Fruit fly (Drosophila melanogaster) whole organism, embryonic: ENCODE results near the gene CG42240.
A peak's percentile ranks its signal among the peaks of the same experiment; 100 is the strongest.

ENCODE experiments used
- Bgb ChIP-seq: fragments of 200-800 bp; sonication (Bioruptor generic); IDR thresholded peaks from 2 replicates; pipeline ENCODE4 v1.3.6; 2022; ENCODE audit warnings: missing biosample characterization, missing genetic modification characterization; ENCODE audit not compliant: partially characterized antibody
- CG1024 ChIP-seq: fragments of 200-800 bp; sonication (Bioruptor generic); IDR thresholded peaks from 2 replicates; pipeline ENCODE4 v1.3.6; 2022; ENCODE audit warnings: missing biosample characterization, missing genetic modification characterization
- CG10366 ChIP-seq: fragments of 200-800 bp; sonication (Bioruptor generic); IDR thresholded peaks from 2 replicates; pipeline ENCODE4 v1.3.6; 2022; ENCODE audit warnings: missing biosample characterization, missing genetic modification characterization
- CG10959 ChIP-seq: fragments of 200-800 bp; sonication (Bioruptor generic); IDR thresholded peaks from 2 replicates; pipeline ENCODE4 v1.3.6; 2022; ENCODE audit warnings: missing biosample characterization, missing genetic modification characterization
- CG11093 ChIP-seq: fragments of 200-800 bp; sonication (Bioruptor generic); IDR thresholded peaks from 3 replicates; pipeline ENCODE4 v1.3.6; 2022; ENCODE audit warnings: missing biosample characterization, missing genetic modification characterization
- CG12659 ChIP-seq: fragments of 200-800 bp; sonication (Bioruptor generic); optimal IDR thresholded peaks from 3 replicates; lab custom pipeline; 2017; ENCODE audit warnings: mild to moderate bottlenecking, missing biosample characterization, missing genetic modification reagents, missing genetic modification characterization
- CG14965 ChIP-seq: fragments of 200-800 bp; sonication (Bioruptor generic); optimal IDR thresholded peaks from 2 replicates; lab custom pipeline; 2016; ENCODE audit warnings: missing biosample characterization, missing genetic modification characterization, borderline replicate concordance
- CG15011 ChIP-seq: fragments of 200-800 bp; sonication (Bioruptor generic); optimal IDR thresholded peaks from 3 replicates; lab custom pipeline; 2018; ENCODE audit warnings: missing biosample characterization, mild to moderate bottlenecking, missing genetic modification characterization
- CG16779 ChIP-seq: fragments of 200-800 bp; sonication (Bioruptor generic); IDR thresholded peaks from 2 replicates; pipeline ENCODE4 v1.3.6; 2022; ENCODE audit warnings: missing biosample characterization, missing genetic modification characterization
- CG17186 ChIP-seq: fragments of 200-800 bp; sonication (Bioruptor generic); optimal IDR thresholded peaks from 3 replicates; lab custom pipeline; 2017; ENCODE audit warnings: missing biosample characterization, missing genetic modification reagents, missing genetic modification characterization
- CG18476 ChIP-seq: fragments of 200-800 bp; sonication (Bioruptor generic); optimal IDR thresholded peaks from 2 replicates; lab custom pipeline; 2016; ENCODE audit warnings: missing biosample characterization, mild to moderate bottlenecking, missing genetic modification characterization
- CG2129 ChIP-seq: fragments of 200-800 bp; sonication (Bioruptor generic); IDR thresholded peaks from 2 replicates; pipeline ENCODE4 v1.3.6; 2022; ENCODE audit warnings: missing biosample characterization, missing genetic modification characterization; ENCODE audit not compliant: partially characterized antibody
- CG2202 ChIP-seq: fragments of 200-800 bp; sonication (Bioruptor generic); optimal IDR thresholded peaks from 2 replicates; lab custom pipeline; 2018; ENCODE audit warnings: missing biosample characterization, mild to moderate bottlenecking, missing genetic modification characterization
- CG31441 ChIP-seq: fragments of 200-800 bp; sonication (Bioruptor generic); IDR thresholded peaks from 2 replicates; pipeline ENCODE4 v1.3.6; 2022; ENCODE audit warnings: missing biosample characterization, missing genetic modification characterization
- CG3281 ChIP-seq: fragments of 200-800 bp; sonication (Bioruptor generic); optimal IDR thresholded peaks from 3 replicates; lab custom pipeline; 2017; ENCODE audit warnings: missing biosample characterization, mild to moderate bottlenecking, missing genetic modification characterization
- CG34224 ChIP-seq: fragments of 200-800 bp; sonication (Bioruptor generic); IDR thresholded peaks from 3 replicates; pipeline ENCODE4 v1.3.6; 2022; ENCODE audit warnings: missing biosample characterization, missing genetic modification characterization; ENCODE audit not compliant: partially characterized antibody
- CG4328 ChIP-seq: fragments of 200-800 bp; sonication (Bioruptor generic); optimal IDR thresholded peaks from 3 replicates; lab custom pipeline; 2017; ENCODE audit warnings: missing biosample characterization, missing genetic modification reagents, missing genetic modification characterization
- CG7839 ChIP-seq: fragments of 200-800 bp; sonication (Bioruptor generic); optimal IDR thresholded peaks from 3 replicates; lab custom pipeline; 2018; ENCODE audit warnings: missing biosample characterization, mild to moderate bottlenecking, missing genetic modification characterization, moderate library complexity
- CG8765 ChIP-seq: fragments of 200-800 bp; sonication (Bioruptor generic); IDR thresholded peaks from 2 replicates; pipeline ENCODE4 v1.3.6; 2022; ENCODE audit warnings: missing biosample characterization, missing genetic modification characterization
- CoRest ChIP-seq: fragments of 200-800 bp; sonication (Bioruptor generic); optimal IDR thresholded peaks from 3 replicates; lab custom pipeline; 2018; ENCODE audit warnings: missing biosample characterization, mild to moderate bottlenecking, missing genetic modification characterization, moderate library complexity
- Deaf1 ChIP-seq: fragments of 200-800 bp; optimal IDR thresholded peaks from 3 replicates; lab custom pipeline; 2019; ENCODE audit warnings: missing biosample characterization, mild to moderate bottlenecking, missing genetic modification characterization, moderate library complexity
- Dll ChIP-seq: fragments of 200-800 bp; sonication (Bioruptor generic); IDR thresholded peaks from 4 replicates; pipeline ENCODE4 v1.3.6; 2022; ENCODE audit warnings: missing biosample characterization, missing genetic modification characterization; ENCODE audit not compliant: partially characterized antibody
- Doc2 ChIP-seq: fragments of 200-800 bp; sonication (Bioruptor generic); IDR thresholded peaks from 2 replicates; pipeline ENCODE4 v1.3.6; 2022; ENCODE audit warnings: missing biosample characterization, missing genetic modification characterization
- HHEX ChIP-seq: fragments of 200-800 bp; sonication (Bioruptor generic); optimal IDR thresholded peaks from 3 replicates; lab custom pipeline; 2017; ENCODE audit warnings: missing biosample characterization, mild to moderate bottlenecking, missing genetic modification characterization, missing genetic modification reagents
- Lhr ChIP-seq: fragments of 200-800 bp; sonication (Bioruptor generic); optimal IDR thresholded peaks from 3 replicates; lab custom pipeline; 2017; ENCODE audit warnings: mild to moderate bottlenecking, missing biosample characterization, missing genetic modification reagents, missing genetic modification characterization
- Med ChIP-seq: fragments of 200-800 bp; sonication (Bioruptor generic); peaks from one replicate; lab custom pipeline; 2016; ENCODE audit warnings: missing biosample characterization, missing genetic modification characterization, mild to moderate bottlenecking, inconsistent platforms, moderate library complexity
- Myb ChIP-seq: fragments of 200-800 bp; sonication (Bioruptor generic); optimal IDR thresholded peaks from 2 replicates; lab custom pipeline; 2016; ENCODE audit warnings: missing biosample characterization, missing genetic modification characterization
- Nf-YC ChIP-seq: fragments of 200-800 bp; optimal IDR thresholded peaks from 3 replicates; lab custom pipeline; 2019; ENCODE audit warnings: missing biosample characterization, mild to moderate bottlenecking, missing genetic modification characterization, moderate library complexity
- Oaz ChIP-seq: fragments of 200-800 bp; sonication (Bioruptor generic); IDR thresholded peaks from 2 replicates; pipeline ENCODE4 v1.3.6; 2022; ENCODE audit warnings: missing biosample characterization, missing genetic modification characterization
- Sry-δ ChIP-seq: fragments of 200-800 bp; sonication (Bioruptor generic); optimal IDR thresholded peaks from 2 replicates; lab custom pipeline; 2016; ENCODE audit warnings: missing biosample characterization, missing genetic modification characterization
- YL-1 ChIP-seq: fragments of 200-800 bp; sonication (Bioruptor generic); optimal IDR thresholded peaks from 3 replicates; lab custom pipeline; 2017; ENCODE audit warnings: missing biosample characterization, mild to moderate bottlenecking, missing genetic modification characterization
- abd-A ChIP-seq: fragments of 200-800 bp; sonication (Bioruptor generic); optimal IDR thresholded peaks from 3 replicates; lab custom pipeline; 2019; ENCODE audit warnings: missing biosample characterization, mild to moderate bottlenecking, missing genetic modification characterization, moderate library complexity
- ap ChIP-seq: fragments of 200-800 bp; sonication (Bioruptor generic); IDR thresholded peaks from 2 replicates; pipeline ENCODE4 v1.3.6; 2022; ENCODE audit warnings: missing biosample characterization, missing genetic modification characterization
- bigmax ChIP-seq: fragments of 200-800 bp; sonication (Bioruptor generic); optimal IDR thresholded peaks from 2 replicates; lab custom pipeline; 2018; ENCODE audit warnings: missing biosample characterization, mild to moderate bottlenecking, missing genetic modification characterization
- chif ChIP-seq, 2 experiments: fragments of 200-800 bp; sonication (Bioruptor generic); optimal IDR thresholded peaks; 3 replicates each; lab custom pipeline; 2016; ENCODE audit warnings: missing biosample characterization in 2 of 2, missing genetic modification characterization in 2 of 2
- disco-r ChIP-seq: fragments of 200-800 bp; sonication (Bioruptor generic); optimal IDR thresholded peaks from 2 replicates; lab custom pipeline; 2016; ENCODE audit warnings: missing biosample characterization, missing genetic modification characterization
- h ChIP-seq: fragments of >200 bp; optimal IDR thresholded peaks from 2 replicates; lab custom pipeline; 2017
- hkb ChIP-seq, 2 experiments: fragments of 200-800 bp in 1 of 2; fragments of >200 bp in 1 of 2; sonication (Bioruptor generic) in 1 of 2; IDR thresholded peaks in 1 of 2; optimal IDR thresholded peaks in 1 of 2; 2 replicates each; pipeline versions ENCODE4 v1.3.6 to Lab custom; 2017 to 2022; ENCODE audit warnings: missing biosample characterization in 1 of 2, missing genetic modification characterization in 1 of 2
- inv ChIP-seq: fragments of 200-800 bp; sonication (Bioruptor generic); IDR thresholded peaks from 2 replicates; pipeline ENCODE4 v1.3.6; 2022; ENCODE audit warnings: missing biosample characterization, missing genetic modification characterization; ENCODE audit not compliant: partially characterized antibody
- lmd ChIP-seq: fragments of 200-800 bp; sonication (Bioruptor generic); IDR thresholded peaks from 2 replicates; pipeline ENCODE4 v1.3.6; 2022; ENCODE audit warnings: missing biosample characterization, missing genetic modification characterization
- nerfin-1 ChIP-seq: fragments of 200-800 bp; sonication (Bioruptor generic); optimal IDR thresholded peaks from 3 replicates; lab custom pipeline; 2019; ENCODE audit warnings: missing biosample characterization, mild to moderate bottlenecking, missing genetic modification characterization, moderate library complexity
- nerfin-2 ChIP-seq: fragments of 200-800 bp; sonication (Bioruptor generic); IDR thresholded peaks from 2 replicates; pipeline ENCODE4 v1.3.6; 2022; ENCODE audit warnings: missing biosample characterization, missing genetic modification characterization; ENCODE audit not compliant: partially characterized antibody
- org-1 ChIP-seq: fragments of 200-800 bp; sonication (Bioruptor generic); optimal IDR thresholded peaks from 2 replicates; lab custom pipeline; 2017; ENCODE audit warnings: missing biosample characterization, missing genetic modification characterization
- pzg ChIP-seq: fragments of 200-800 bp; sonication (Bioruptor generic); optimal IDR thresholded peaks from 3 replicates; lab custom pipeline; 2018; ENCODE audit warnings: missing biosample characterization, mild to moderate bottlenecking, missing genetic modification characterization, moderate library complexity
- ro ChIP-seq: fragments of 200-800 bp; sonication (Bioruptor generic); IDR thresholded peaks from 2 replicates; pipeline ENCODE4 v1.3.6; 2022; ENCODE audit warnings: missing biosample characterization, missing genetic modification characterization
- sens ChIP-seq: fragments of 200-800 bp; sonication (Bioruptor generic); peaks from one replicate; lab custom pipeline; 2016; ENCODE audit warnings: missing biosample characterization, missing genetic modification characterization
- sisA ChIP-seq: fragments of 200-800 bp; sonication (Bioruptor generic); IDR thresholded peaks from 2 replicates; pipeline ENCODE4 v1.3.6; 2022; ENCODE audit warnings: missing biosample characterization, missing genetic modification characterization
- sna ChIP-seq: fragments of 200-800 bp; sonication (Bioruptor generic); IDR thresholded peaks from 2 replicates; pipeline ENCODE4 v1.3.6; 2022; ENCODE audit warnings: missing biosample characterization, missing genetic modification characterization; ENCODE audit not compliant: partially characterized antibody
- stwl ChIP-seq: fragments of 200-800 bp; sonication (Bioruptor generic); optimal IDR thresholded peaks from 3 replicates; lab custom pipeline; 2018; ENCODE audit warnings: missing biosample characterization, mild to moderate bottlenecking, missing genetic modification characterization, moderate library complexity
- vvl ChIP-seq: fragments of 200-800 bp; sonication (Bioruptor generic); IDR thresholded peaks from 2 replicates; pipeline ENCODE4 v1.3.6; 2022; ENCODE audit warnings: missing biosample characterization, missing genetic modification characterization

Gene CG42240

DNA sequence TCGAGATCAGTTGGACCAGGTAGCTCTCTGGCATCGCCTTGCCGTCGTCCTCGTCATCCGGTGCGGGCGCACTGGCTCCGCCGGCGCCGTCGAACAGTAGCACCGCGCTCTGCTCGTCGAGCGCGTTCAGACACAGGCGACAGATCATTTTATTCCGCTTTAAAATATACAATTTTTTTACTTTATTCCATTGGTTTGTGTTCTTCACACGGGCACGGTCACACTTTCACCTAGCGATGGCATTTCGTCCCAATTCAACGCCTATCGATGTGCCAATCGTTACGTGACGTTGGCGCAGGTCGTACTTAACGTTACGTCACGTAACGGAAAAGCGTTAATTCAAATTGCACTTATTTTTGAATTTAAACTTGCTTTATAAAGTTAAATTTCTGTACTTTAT, 29.6 kb upstream of the CG42240 start, which contains the start of gene CG12219 (continued):
- peak; percentile 23; the same call in 1 of the 2 replicates for TF ChIP-seq vvl
- no peak for TF ChIP-seq CG31441 (GFP tag; lab: Robert Waterston, UW)
- TF ChIP-seq Sry-δ (GFP tag; lab: Kevin White, UChicago): peak; percentile 86
- no peak for TF ChIP-seq CG14965
- TF ChIP-seq CG1024 (GFP tag; lab: Robert Waterston, UW): no peak
- no peak for TF ChIP-seq CG8765 (GFP tag; lab: Robert Waterston, UW)
- TF ChIP-seq Oaz (GFP tag; lab: Robert Waterston, UW): no peak
- peak; percentile 73 for TF ChIP-seq CG34224 (GFP tag; lab: Robert Waterston, UW)
- TF ChIP-seq CG10366 (GFP tag; lab: Robert Waterston, UW): no peak
- no peak for TF ChIP-seq chif (GFP tag; optimal IDR thresholded peaks at IDR 0.05; lab: Kevin White, UChicago)
- 0 out of 2 replicates have a peak, but pooled peaks have one; percentile 22 for TF ChIP-seq nerfin-2 (GFP tag; lab: Robert Waterston, UW)
- peak; percentile 91 for TF ChIP-seq Myb (GFP tag; lab: Kevin White, UChicago)
- no peak for TF ChIP-seq CG11093
- TF ChIP-seq Med (GFP tag; lab: Kevin White, UChicago): peak; percentile 64
- TF ChIP-seq Deaf1 (tag; lab: Kevin White, UChicago): no peak
- no peak for TF ChIP-seq nerfin-1
- TF ChIP-seq disco-r: no peak
- peak; percentile 20 for TF ChIP-seq CG17186 (GFP tag; lab: Kevin White, UChicago)
- TF ChIP-seq CG10959 (GFP tag; lab: Robert Waterston, UW): no peak
- peak; percentile 7 for TF ChIP-seq CoRest
- no peak for TF ChIP-seq org-1
- TF ChIP-seq sna: peak; percentile 48
- TF ChIP-seq lmd: no peak
- peak; percentile 75 for TF ChIP-seq Dll (GFP tag; lab: Robert Waterston, UW)
- TF ChIP-seq pzg: peak; percentile 72
- TF ChIP-seq CG18476 (GFP tag; lab: Kevin White, UChicago): no peak
- TF ChIP-seq CG16779: no peak
- peak; percentile 60 for TF ChIP-seq Bgb (GFP tag; lab: Robert Waterston, UW)
- TF ChIP-seq CG4328 (GFP tag; lab: Kevin White, UChicago): no peak
- no peak for TF ChIP-seq abd-A (tag; lab: Kevin White, UChicago)
- peak; percentile 27; the same call in 1 of the 2 replicates for TF ChIP-seq CG2129 (GFP tag; lab: Robert Waterston, UW)
- no peak for TF ChIP-seq CG15011 (GFP tag; lab: Kevin White, UChicago)
- TF ChIP-seq hkb (optimal IDR thresholded peaks at IDR 0.05; lab: Kevin White, UChicago): no peak
- no peak for TF ChIP-seq hkb (GFP tag; IDR thresholded peaks at IDR 0.05; lab: Robert Waterston, UW)
- TF ChIP-seq inv: peak; percentile 44; the same call in 1 of the 2 replicates
- TF ChIP-seq CG3281 (GFP tag; lab: Kevin White, UChicago): no peak
- TF ChIP-seq h (lab: Kevin White, UChicago): no peak
- TF ChIP-seq CG12659 (GFP tag; lab: Kevin White, UChicago): peak; percentile 20
- no peak for TF ChIP-seq sisA (GFP tag; lab: Robert Waterston, UW)
- TF ChIP-seq stwl (tag; lab: Kevin White, UChicago): peak; percentile 74
- TF ChIP-seq Lhr (GFP tag; lab: Kevin White, UChicago): peak; percentile 5
- TF ChIP-seq ro (GFP tag; lab: Robert Waterston, UW): no peak
- no peak for TF ChIP-seq CG7839
- TF ChIP-seq YL-1: peak; percentile 59
- TF ChIP-seq Doc2 (GFP tag; lab: Robert Waterston, UW): no peak
- no peak for TF ChIP-seq ap (GFP tag; lab: Robert Waterston, UW)
- TF ChIP-seq HHEX (GFP tag; lab: Kevin White, UChicago): no peak
- peak; percentile 31 for TF ChIP-seq sens (GFP tag; lab: Kevin White, UChicago)
- TF ChIP-seq bigmax (GFP tag; lab: Kevin White, UChicago): no peak
- peak; percentile 30 for TF ChIP-seq Nf-YC
- no peak for TF ChIP-seq CG2202 (tag; lab: Kevin White, UChicago)
